Fruit fly (Drosophila melanogaster) S2 (cell line): ENCODE data around the gene CG17440.

Source experiments
- CG8478 ChIP-seq: fragments of >200 bp; optimal IDR thresholded peaks from 2 replicates; lab custom pipeline; 2018
- CTCF ChIP-seq, 2 experiments: fragments of >200 bp; optimal IDR thresholded peaks; 2 replicates each; lab custom pipeline; 2018

dm6 chrX:9296518-9296917 lies 26.8 kb upstream of the CG17440 start:
- TF ChIP-seq CG8478 (no peak), CTCF (optimal IDR thresholded peaks at IDR 0.05; lab: Kevin White, UChicago) (no peak)
